Worm (Caenorhabditis elegans): Measurements from ENCODE around the gene F54C9.14.

ce11 chrII:8546975-8547374 is 15.1 kb upstream of the F54C9.14 start:
- TF ChIP-seq nhr-11 (tag; optimal IDR thresholded peaks at IDR 0.05), result no peak
- TF ChIP-seq mab-5 (tag; optimal IDR thresholded peaks at IDR 0.05), result peak; percentile 3
- no peak for TF ChIP-seq nhr-10 (tag; optimal IDR thresholded peaks at IDR 0.05)
- no peak for TF ChIP-seq nhr-12 (tag; optimal IDR thresholded peaks at IDR 0.05)
- TF ChIP-seq sma-9 (GFP tag; optimal IDR thresholded peaks at IDR 0.05), result peak; percentile 71
- no peak for TF ChIP-seq sma-9 (tag; optimal IDR thresholded peaks at IDR 0.05)
- TF ChIP-seq snpc-4 (tag; optimal IDR thresholded peaks at IDR 0.05), result no peak
- TF ChIP-seq mdl-1 (tag; optimal IDR thresholded peaks at IDR 0.05), result no peak
